Worm (Caenorhabditis elegans) whole organism, L1 larva: ENCODE data around the gene sri-50.

Experiments
- ceh-82 ChIP-seq, 3 experiments: fragments of 150-350 bp in 1 of 3; sonication (generic microtip) in 2 of 3; optimal IDR thresholded peaks; 2 replicates each; lab custom pipeline; 2014 to 2017; ENCODE audit warnings: missing biosample characterization in 3 of 3, missing genetic modification characterization in 3 of 3
- elt-3 ChIP-seq, 6 experiments: fragments of 150-350 bp in 1 of 6; sonication (generic microtip); optimal IDR thresholded peaks; 2 replicates each; lab custom pipeline; 2017 to 2018; ENCODE audit warnings: missing biosample characterization in 6 of 6, missing genetic modification characterization in 6 of 6, inconsistent platforms in 1 of 6
- lin-13 ChIP-seq: fragments of 150-350 bp; optimal IDR thresholded peaks from 2 replicates; lab custom pipeline; 2014; ENCODE audit warnings: missing biosample characterization, missing genetic modification reagents, missing genetic modification characterization
- lsy-2 ChIP-seq, 2 experiments: fragments of 150-350 bp; optimal IDR thresholded peaks; 2 replicates each; lab custom pipeline; 2014; ENCODE audit warnings: missing biosample characterization in 2 of 2, missing genetic modification characterization in 2 of 2
- mdl-1 ChIP-seq, 2 experiments: fragments of 150-350 bp; optimal IDR thresholded peaks; 2 replicates each; lab custom pipeline; 2014 to 2017; ENCODE audit warnings: missing biosample characterization in 2 of 2, missing genetic modification characterization in 2 of 2, inconsistent platforms in 1 of 2
- mep-1 ChIP-seq: fragments of 150-350 bp; optimal IDR thresholded peaks from 2 replicates; lab custom pipeline; 2014; ENCODE audit warnings: missing biosample characterization, missing genetic modification characterization
- pqm-1 ChIP-seq: sonication (generic microtip); optimal IDR thresholded peaks from 3 replicates; lab custom pipeline; 2017; ENCODE audit warnings: missing biosample characterization, missing genetic modification characterization
- skn-1 ChIP-seq: fragments of 150-350 bp; optimal IDR thresholded peaks from 2 replicates; lab custom pipeline; 2014; ENCODE audit warnings: missing biosample characterization, missing genetic modification characterization
- sup-37 ChIP-seq: fragments of 200-800 bp; sonication (Bioruptor generic); optimal IDR thresholded peaks from 2 replicates; lab custom pipeline; 2018; ENCODE audit warnings: mild to moderate bottlenecking, missing genetic modification characterization, missing compliant biosample characterization
- zag-1 ChIP-seq: fragments of 150-350 bp; optimal IDR thresholded peaks from 2 replicates; lab custom pipeline; 2014; ENCODE audit warnings: missing biosample characterization, missing genetic modification characterization

DNA sequence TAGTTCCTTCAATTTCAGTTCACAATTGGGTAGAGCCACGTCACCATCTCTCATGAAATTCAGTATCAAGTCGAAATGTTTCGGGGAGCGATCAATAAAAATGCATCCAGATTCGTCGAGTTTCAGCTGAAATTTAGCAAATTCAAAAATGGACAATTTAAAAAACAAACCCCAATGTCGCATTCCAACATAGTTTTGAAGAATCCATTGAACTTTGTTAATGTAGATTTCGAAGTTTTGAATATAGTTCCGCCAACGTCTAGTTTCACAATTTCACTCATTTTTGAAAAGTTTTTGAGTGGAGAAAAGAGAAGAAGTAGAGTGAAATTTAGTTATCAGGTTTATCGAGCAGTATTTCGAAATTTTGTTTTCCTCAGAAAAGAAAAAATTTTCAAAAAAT, 18.2 kb downstream of the sri-50 start, which contains the start of gene ZC239.14:
- TF ChIP-seq ceh-82 (tag; optimal IDR thresholded peaks at IDR 0.05; lab: Kevin White, UChicago) (no peak), mep-1 (tag; lab: Kevin White, UChicago) (no peak), mdl-1 (tag; optimal IDR thresholded peaks at IDR 0.05; lab: Kevin White, UChicago) (no peak), elt-3 (tag; optimal IDR thresholded peaks at IDR 0.05; lab: Kevin White, UChicago) (no peak), sup-37 (no peak), pqm-1 (tag; lab: Kevin White, UChicago) (no peak), zag-1 (tag; lab: Kevin White, UChicago) (no peak), skn-1 (tag; lab: Kevin White, UChicago) (no peak), lsy-2 (tag; optimal IDR thresholded peaks at IDR 0.05; lab: Kevin White, UChicago) (no peak), lin-13 (no peak)
